Fruit fly (Drosophila melanogaster): ENCODE data around the gene CG14518.

Gene CG14518

DNA sequence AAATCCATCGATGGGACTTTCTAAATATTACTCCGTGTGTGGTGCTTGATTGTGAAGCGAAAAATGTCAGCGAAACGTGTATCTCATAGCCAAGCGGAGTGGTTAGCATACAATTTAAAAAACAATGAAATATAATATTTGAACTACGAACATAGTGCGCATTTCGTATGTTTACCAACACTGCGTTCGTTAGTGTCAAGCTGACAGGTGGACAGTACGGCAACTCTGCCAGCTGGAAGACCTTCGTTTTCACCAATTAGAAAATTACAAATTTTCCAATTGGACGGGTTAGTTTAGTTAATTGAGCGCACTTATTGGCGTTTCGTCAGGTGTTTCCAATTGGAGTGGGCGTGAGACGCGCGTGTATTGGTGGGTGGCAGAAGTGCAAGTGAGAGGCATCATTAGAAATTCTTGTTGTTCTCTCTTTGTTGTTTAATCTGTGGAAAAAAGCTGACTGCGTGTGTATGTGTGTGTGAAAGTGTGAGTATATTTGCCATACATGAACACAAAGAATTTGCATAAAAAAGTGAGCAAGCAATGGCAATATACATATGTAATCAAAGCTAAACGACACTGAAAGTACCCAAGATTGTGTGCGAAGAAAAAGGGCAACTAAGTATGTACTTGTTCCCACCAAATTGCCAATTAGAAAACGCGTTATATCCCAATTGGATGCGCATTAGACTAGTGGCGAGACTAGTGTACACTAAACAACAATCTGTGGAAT, 15.1 kb downstream of the CG14518 start (continued):
- no peak for TF ChIP-seq schlank (tag; optimal IDR thresholded peaks at IDR 0.05)
- TF ChIP-seq BEAF-32 (GFP tag; optimal IDR thresholded peaks at IDR 0.05) = no peak
- TF ChIP-seq CG10462 (GFP tag; optimal IDR thresholded peaks at IDR 0.05) = no peak
- TF ChIP-seq Mes4 (GFP tag; optimal IDR thresholded peaks at IDR 0.05) = no peak
- TF ChIP-seq run (tag; optimal IDR thresholded peaks at IDR 0.05) = no peak
- TF ChIP-seq ftz-f1 (GFP tag; optimal IDR thresholded peaks at IDR 0.05) = peak; percentile 96
- TF ChIP-seq CG9797 (GFP tag; optimal IDR thresholded peaks at IDR 0.05) = peak; percentile 13
- no peak for TF ChIP-seq CG2199 (GFP tag; IDR thresholded peaks at IDR 0.05)
- no peak for TF ChIP-seq NC2α (GFP tag; optimal IDR thresholded peaks at IDR 0.05)
- no peak for TF ChIP-seq CG5245 (GFP tag; optimal IDR thresholded peaks at IDR 0.05)
- peak; percentile 12 for TF ChIP-seq CG6765 (GFP tag; optimal IDR thresholded peaks at IDR 0.05)
- 0 out of 2 replicates have a peak, but pooled peaks have one; percentile 12 for TF ChIP-seq CG14441 (GFP tag; IDR thresholded peaks at IDR 0.05)
- no peak for TF ChIP-seq Stat92E (GFP tag; optimal IDR thresholded peaks at IDR 0.05)
- no peak; the same call in 3 of the 4 replicates for TF ChIP-seq Dll (GFP tag; IDR thresholded peaks at IDR 0.05; ENCODE audit: partially characterized antibody)
- no peak for TF ChIP-seq CG3065 (GFP tag; optimal IDR thresholded peaks at IDR 0.05)
- no peak for TF ChIP-seq CG4360 (GFP tag; IDR thresholded peaks at IDR 0.05)
- TF ChIP-seq CG9932 (GFP tag; IDR thresholded peaks at IDR 0.05) = peak; percentile 49
- peak; percentile 55 for TF ChIP-seq Dad (GFP tag; optimal IDR thresholded peaks at IDR 0.05)
- TF ChIP-seq klu (GFP tag; IDR thresholded peaks at IDR 0.05) = no peak
- TF ChIP-seq CG17361 (GFP tag; IDR thresholded peaks at IDR 0.05) = no peak
- TF ChIP-seq vvl (GFP tag; IDR thresholded peaks at IDR 0.05) = peak; percentile 57
- no peak for TF ChIP-seq CG11723 (GFP tag; optimal IDR thresholded peaks at IDR 0.05)
- no peak for TF ChIP-seq kah (GFP tag; optimal IDR thresholded peaks at IDR 0.05)
- peak; percentile 23 for TF ChIP-seq CG11504 (tag; optimal IDR thresholded peaks at IDR 0.05)
- TF ChIP-seq Eip74EF (GFP tag; optimal IDR thresholded peaks at IDR 0.05) = no peak
- TF ChIP-seq gce (GFP tag; IDR thresholded peaks at IDR 0.05) = no peak
- no peak for TF ChIP-seq org-1 (GFP tag; optimal IDR thresholded peaks at IDR 0.05)
- TF ChIP-seq zf30C (GFP tag; optimal IDR thresholded peaks at IDR 0.05) = no peak
- TF ChIP-seq tx (GFP tag; optimal IDR thresholded peaks at IDR 0.05) = no peak
- TF ChIP-seq slbo (GFP tag; IDR thresholded peaks at IDR 0.05) = peak; percentile 43
- 0 out of 2 replicates have a peak, but pooled peaks have one; percentile 16 for TF ChIP-seq Dref (GFP tag; IDR thresholded peaks at IDR 0.05)
- no peak for TF ChIP-seq br (optimal IDR thresholded peaks at IDR 0.05)
- 0 out of 3 replicates have a peak, but pooled peaks have one; percentile 8 for TF ChIP-seq dysf (GFP tag; IDR thresholded peaks at IDR 0.05)
- no peak for TF ChIP-seq CG7372 (GFP tag; IDR thresholded peaks at IDR 0.05)
- TF ChIP-seq CG16813 (GFP tag; IDR thresholded peaks at IDR 0.05; ENCODE audit: partially characterized antibody) = no peak

DNA sequence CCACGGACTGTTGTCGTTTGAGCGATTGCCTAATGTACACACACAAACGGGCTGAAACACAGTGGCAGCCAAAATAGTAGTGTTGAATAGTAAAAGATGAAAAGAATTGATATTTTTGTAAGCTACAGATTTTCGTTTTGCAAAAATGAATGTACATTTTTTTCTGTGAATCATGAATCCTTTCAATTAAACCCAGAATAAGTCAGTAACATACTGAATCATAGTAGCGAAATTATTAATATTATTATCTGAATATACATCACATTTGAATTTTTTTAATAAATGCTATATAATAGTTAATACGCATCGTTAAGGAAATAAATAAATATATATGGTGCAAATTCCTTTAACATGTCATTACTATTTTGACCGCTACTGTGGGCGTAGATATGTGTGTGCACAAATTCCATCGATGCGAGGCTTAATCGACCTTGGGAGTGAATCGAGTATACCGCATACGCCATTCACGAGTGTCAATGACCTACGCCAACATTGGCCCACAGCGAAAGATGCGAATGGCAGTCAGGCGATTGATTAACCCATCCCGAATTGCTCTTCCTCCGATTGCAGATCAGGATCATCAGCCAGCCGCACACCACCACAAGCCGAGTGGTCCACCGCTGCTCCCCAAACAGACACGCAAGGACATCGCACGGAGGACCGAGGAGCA, 15.9 kb downstream of the CG14518 start:
- TF ChIP-seq CG13287 (GFP tag; IDR thresholded peaks at IDR 0.05; ENCODE audit: partially characterized antibody) = no peak
- peak; percentile 70 for TF ChIP-seq CG12104 (GFP tag; optimal IDR thresholded peaks at IDR 0.05)
- TF ChIP-seq Mad (GFP tag; optimal IDR thresholded peaks at IDR 0.05) = no peak
- no peak for TF ChIP-seq CG1792 (GFP tag; optimal IDR thresholded peaks at IDR 0.05)
- TF ChIP-seq phol (tag; optimal IDR thresholded peaks at IDR 0.05) = peak; percentile 79
- no peak; the same call in 1 of the 2 replicates for TF ChIP-seq CG31441 (GFP tag; IDR thresholded peaks at IDR 0.05)
- peak; percentile 52 for TF ChIP-seq CG2120 (GFP tag; optimal IDR thresholded peaks at IDR 0.05)
- no peak for TF ChIP-seq da (GFP tag; optimal IDR thresholded peaks at IDR 0.05)
- TF ChIP-seq CG30020 (tag; optimal IDR thresholded peaks at IDR 0.05) = no peak
- TF ChIP-seq CG11504 (tag; optimal IDR thresholded peaks at IDR 0.05) = no peak
- no peak for TF ChIP-seq gfzf (GFP tag; optimal IDR thresholded peaks at IDR 0.05)
- no peak for TF ChIP-seq pzg (GFP tag; optimal IDR thresholded peaks at IDR 0.05)
- no peak for TF ChIP-seq exex (tag; optimal IDR thresholded peaks at IDR 0.05)
- no peak for TF ChIP-seq CG7839 (tag; optimal IDR thresholded peaks at IDR 0.05)
- TF ChIP-seq CG18011 (GFP tag; optimal IDR thresholded peaks at IDR 0.05) = peak; percentile 17
- peak; percentile 13 for TF ChIP-seq Spps (tag; optimal IDR thresholded peaks at IDR 0.05)

Data from whole organism, embryonic.